Worm (Caenorhabditis elegans) whole organism, L1 larva: ENCODE results near the gene abu-14.

Source experiments
- alr-1 ChIP-seq: fragments of 200-800 bp; sonication (Bioruptor generic); optimal IDR thresholded peaks from 2 replicates; lab custom pipeline; 2018; ENCODE audit warnings: borderline replicate concordance, mild to moderate bottlenecking, missing genetic modification characterization, missing compliant biosample characterization
- fkh-10 ChIP-seq: sonication (generic microtip); optimal IDR thresholded peaks from 2 replicates; lab custom pipeline; 2017; ENCODE audit warnings: missing biosample characterization, missing genetic modification reagents, missing genetic modification characterization
- grh-1 ChIP-seq: fragments of 200-800 bp; sonication (Bioruptor generic); IDR thresholded peaks from 2 replicates; pipeline ENCODE4 v1.3.6; 2022; ENCODE audit warnings: missing genetic modification reagents, missing genetic modification characterization, missing compliant biosample characterization
- hlh-4 ChIP-seq: sonication (generic microtip); optimal IDR thresholded peaks from 2 replicates; lab custom pipeline; 2016; ENCODE audit warnings: mild to moderate bottlenecking, missing genetic modification characterization, missing compliant biosample characterization
- mdl-1 ChIP-seq, 2 experiments: fragments of 150-350 bp; optimal IDR thresholded peaks; 2 replicates each; lab custom pipeline; 2014 to 2017; ENCODE audit warnings: missing biosample characterization in 2 of 2, missing genetic modification characterization in 2 of 2, inconsistent platforms in 1 of 2
- nhr-237 ChIP-seq: fragments of 150-350 bp; optimal IDR thresholded peaks from 2 replicates; lab custom pipeline; 2014; ENCODE audit warnings: missing biosample characterization, missing genetic modification characterization
- nhr-90 ChIP-seq: sonication (generic microtip); optimal IDR thresholded peaks from 2 replicates; lab custom pipeline; 2016; ENCODE audit warnings: mild to moderate bottlenecking, missing genetic modification characterization, missing compliant biosample characterization; ENCODE audit not compliant: poor library complexity

ce11 chrII:9185915-9186314 is 41.1 kb downstream of the abu-14 start:
- TF ChIP-seq alr-1 (tag; lab: Kevin White, UChicago) (no peak), grh-1 (no peak), mdl-1 (tag; optimal IDR thresholded peaks at IDR 0.05; lab: Kevin White, UChicago) (no peak), nhr-237 (tag; lab: Kevin White, UChicago) (no peak), nhr-90 (tag; lab: Kevin White, UChicago) (no peak), hlh-4 (tag; lab: Kevin White, UChicago) (no peak), fkh-10 (no peak)
